Fruit fly (Drosophila melanogaster): ENCODE results near the gene CG32262.

Gene CG32262

dm6 chr3L:3824790-3825484, 14.9 kb upstream of the CG32262 start, which contains the start of gene Rdh (continued):
- peak; percentile 27 for TF ChIP-seq Usf (GFP tag; optimal IDR thresholded peaks at IDR 0.05)
- TF ChIP-seq klu (GFP tag; IDR thresholded peaks at IDR 0.05), result peak; percentile 57
- TF ChIP-seq CG11247 (GFP tag; IDR thresholded peaks at IDR 0.05), result no peak
- peak; percentile 20 for TF ChIP-seq CG12744 (GFP tag; optimal IDR thresholded peaks at IDR 0.05)
- no peak for TF ChIP-seq yki (optimal IDR thresholded peaks at IDR 0.05)
- no peak for TF ChIP-seq zfh2 (GFP tag; optimal IDR thresholded peaks at IDR 0.05)
- peak; percentile 40 for TF ChIP-seq Mad (GFP tag; optimal IDR thresholded peaks at IDR 0.05)
- TF ChIP-seq CG30431 (GFP tag; optimal IDR thresholded peaks at IDR 0.05), result no peak
- TF ChIP-seq mirr (GFP tag; optimal IDR thresholded peaks at IDR 0.05), result peak; percentile 34
- peak; percentile 88 for TF ChIP-seq CG11504 (tag; optimal IDR thresholded peaks at IDR 0.05)
- peak; percentile 57 for TF ChIP-seq run (tag; optimal IDR thresholded peaks at IDR 0.05)
- no peak for TF ChIP-seq CG1603 (tag; optimal IDR thresholded peaks at IDR 0.05)
- TF ChIP-seq HHEX (GFP tag; optimal IDR thresholded peaks at IDR 0.05), result peak; percentile 84
- TF ChIP-seq MESR4 (GFP tag; optimal IDR thresholded peaks at IDR 0.05), result no peak
- TF ChIP-seq lab (GFP tag; optimal IDR thresholded peaks at IDR 0.05), result peak; percentile 92
- peak; percentile 39 for TF ChIP-seq sd (tag; optimal IDR thresholded peaks at IDR 0.05)
- TF ChIP-seq CG9817 (tag; optimal IDR thresholded peaks at IDR 0.05), result peak; percentile 77
- peak; percentile 71 for TF ChIP-seq slbo (GFP tag; IDR thresholded peaks at IDR 0.05)
- peak; percentile 78 for TF ChIP-seq dysf (GFP tag; IDR thresholded peaks at IDR 0.05)
- peak; percentile 94 for TF ChIP-seq Fer1 (GFP tag; optimal IDR thresholded peaks at IDR 0.05)
- no peak for TF ChIP-seq CG11398 (GFP tag; optimal IDR thresholded peaks at IDR 0.05)
- no peak for TF ChIP-seq gt (GFP tag; IDR thresholded peaks at IDR 0.05)
- TF ChIP-seq insv (GFP tag; optimal IDR thresholded peaks at IDR 0.05), result peak in 1 of 2 experiments; percentile 49
- TF ChIP-seq ato (GFP tag; IDR thresholded peaks at IDR 0.05; ENCODE audit: partially characterized antibody), result no peak
- TF ChIP-seq Pdp1 (GFP tag; optimal IDR thresholded peaks at IDR 0.05), result peak; percentile 35 to 56
- no peak for TF ChIP-seq Deaf1 (tag; optimal IDR thresholded peaks at IDR 0.05)
- no peak for TF ChIP-seq Dref (GFP tag; IDR thresholded peaks at IDR 0.05)
- peak; percentile 37 for TF ChIP-seq CG30020 (tag; optimal IDR thresholded peaks at IDR 0.05)
- TF ChIP-seq CG17385 (GFP tag; optimal IDR thresholded peaks at IDR 0.05), result peak; percentile 81
- peak; percentile 86 for TF ChIP-seq CG6683 (GFP tag; optimal IDR thresholded peaks at IDR 0.05)
- TF ChIP-seq grau (tag; optimal IDR thresholded peaks at IDR 0.05), result peak; percentile 87
- peak; percentile 9 for TF ChIP-seq CG5245 (GFP tag; optimal IDR thresholded peaks at IDR 0.05)
- TF ChIP-seq psq (GFP tag; optimal IDR thresholded peaks at IDR 0.05), result peak; percentile 20
- TF ChIP-seq CG8089 (GFP tag; optimal IDR thresholded peaks at IDR 0.05), result no peak
- TF ChIP-seq Bdp1 (GFP tag; optimal IDR thresholded peaks at IDR 0.05), result no peak
- TF ChIP-seq CG8290 (GFP tag; optimal IDR thresholded peaks at IDR 0.05), result no peak
- TF ChIP-seq CG8290 (tag; optimal IDR thresholded peaks at IDR 0.05), result no peak
- peak; percentile 71 for TF ChIP-seq dmrt11E (tag; optimal IDR thresholded peaks at IDR 0.05)
- no peak for TF ChIP-seq fru (optimal IDR thresholded peaks at IDR 0.05)
- peak; percentile 2 for TF ChIP-seq CG1792 (GFP tag; optimal IDR thresholded peaks at IDR 0.05)
- TF ChIP-seq CG3407 (GFP tag; optimal IDR thresholded peaks at IDR 0.05), result peak; percentile 56
- TF ChIP-seq CG6689 (GFP tag; IDR thresholded peaks at IDR 0.05), result peak; percentile 63; the same call in 1 of the 2 replicates
- peak; percentile 70; the same call in 1 of the 3 replicates for TF ChIP-seq so (GFP tag; IDR thresholded peaks at IDR 0.05)
- 0 out of 3 replicates have a peak, but pooled peaks have one; percentile 54 for TF ChIP-seq ase (GFP tag; IDR thresholded peaks at IDR 0.05)
- TF ChIP-seq CG18764 (GFP tag; optimal IDR thresholded peaks at IDR 0.05), result peak; percentile 52
- no peak for TF ChIP-seq inv (GFP tag; IDR thresholded peaks at IDR 0.05; ENCODE audit: partially characterized antibody)
- TF ChIP-seq Eip74EF (GFP tag; optimal IDR thresholded peaks at IDR 0.05), result peak in 1 of 2 experiments; percentile 70
- TF ChIP-seq CG17802 (tag; optimal IDR thresholded peaks at IDR 0.05), result no peak
- TF ChIP-seq CG12219 (GFP tag; optimal IDR thresholded peaks at IDR 0.05), result peak; percentile 45
- no peak for TF ChIP-seq CG4617 (GFP tag; optimal IDR thresholded peaks at IDR 0.05; ENCODE audit: borderline replicate concordance)
